Worm (Caenorhabditis elegans) whole organism, young adult: ENCODE results near the gene W03A5.6.

ENCODE experiments used
- nfya-1 ChIP-seq: sonication (generic microtip); optimal IDR thresholded peaks from 2 replicates; lab custom pipeline; 2017; ENCODE audit warnings: antibody characterized with exemption, missing compliant biosample characterization, missing genetic modification characterization, borderline replicate concordance; ENCODE audit not compliant: insufficient read depth
- snpc-4 ChIP-seq, 5 experiments: fragments of 150-350 bp in 1 of 5; sonication (generic microtip) in 4 of 5; optimal IDR thresholded peaks; 2 replicates each; lab custom pipeline; 2014 to 2018; ENCODE audit warnings: missing genetic modification characterization in 5 of 5, missing biosample characterization in 3 of 5, antibody characterized with exemption in 2 of 5, mild to moderate bottlenecking in 2 of 5, missing compliant biosample characterization in 2 of 5, missing genotype in 2 of 5, moderate library complexity in 2 of 5, missing genetic modification reagents in 1 of 5

DNA sequence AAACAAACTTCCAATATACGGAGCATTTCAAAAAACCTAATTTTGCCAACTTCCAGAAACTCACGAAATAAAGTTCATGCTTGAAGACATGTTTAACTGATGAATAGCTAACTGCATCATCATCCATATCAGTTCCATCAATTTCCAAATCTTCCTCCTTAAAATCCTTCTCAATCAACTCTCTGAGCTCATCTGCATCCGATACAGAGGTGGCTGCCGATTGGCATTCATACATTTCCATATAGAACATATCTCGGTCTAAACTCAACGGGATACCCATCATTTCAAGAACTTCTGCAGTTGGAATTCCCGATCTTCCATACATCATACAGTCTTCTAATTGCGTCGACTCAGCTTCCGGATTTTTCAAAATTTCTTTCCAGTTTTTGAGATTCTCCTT, 51.1 kb downstream of the W03A5.6 start:
- TF ChIP-seq snpc-4 (GFP tag; optimal IDR thresholded peaks at IDR 0.05; lab: Kevin White, UChicago) = no peak
- no peak for TF ChIP-seq snpc-4 (tag; optimal IDR thresholded peaks at IDR 0.05; lab: Kevin White, UChicago)
- TF ChIP-seq nfya-1 = no peak
